Worm (Caenorhabditis elegans) whole organism, young adult: ENCODE data around the gene K12B6.4.

Source experiments
- efl-1 ChIP-seq: fragments of 150-350 bp; optimal IDR thresholded peaks from 2 replicates; lab custom pipeline; 2014; ENCODE audit warnings: missing biosample characterization, missing genetic modification reagents, missing genetic modification characterization
- pha-4 ChIP-seq: fragments of 150-350 bp; sonication (generic microtip); optimal IDR thresholded peaks from 2 replicates; lab custom pipeline; 2014; ENCODE audit warnings: missing biosample characterization, missing genetic modification reagents, missing genetic modification characterization
- tbx-9 ChIP-seq: sonication (generic microtip); optimal IDR thresholded peaks from 2 replicates; lab custom pipeline; 2016; ENCODE audit warnings: borderline replicate concordance, missing genetic modification characterization, inconsistent platforms, missing compliant biosample characterization

DNA sequence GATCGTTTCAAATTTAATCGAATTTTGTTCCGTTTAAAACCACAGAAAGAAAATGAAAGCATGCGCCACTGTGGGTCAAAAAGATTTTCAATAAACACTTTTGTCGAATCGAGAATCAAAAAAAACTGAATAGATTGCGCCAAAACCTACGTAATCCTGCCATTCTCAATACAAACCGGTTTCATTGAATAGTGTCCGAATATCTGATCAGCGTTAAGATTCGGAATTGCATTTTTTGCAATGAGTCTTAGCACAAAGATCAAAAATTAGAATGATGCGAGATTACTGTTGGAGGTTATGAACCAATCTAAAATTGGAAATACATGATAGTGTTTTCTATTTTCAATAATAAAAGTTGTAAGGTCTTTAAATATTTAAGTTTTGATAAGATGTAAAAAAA is 36.9 kb upstream of the K12B6.4 start:
- TF ChIP-seq tbx-9 (tag; lab: Kevin White, UChicago) (no peak), pha-4 (tag; lab: Kevin White, UChicago) (no peak), efl-1 (GFP tag; lab: Kevin White, UChicago) (no peak)
